Fruit fly (Drosophila melanogaster): ENCODE measurements around the gene CG3823.

Gene CG3823

dm6 chrX:6339970-6340548 is 36.3 kb downstream of the CG3823 start (continued):
- TF ChIP-seq CG12942 (GFP tag; optimal IDR thresholded peaks at IDR 0.05) (peak; percentile 10), CG16813 (GFP tag; IDR thresholded peaks at IDR 0.05; ENCODE audit: partially characterized antibody) (no peak), CG8388 (GFP tag; optimal IDR thresholded peaks at IDR 0.05) (peak; percentile 48), klu (GFP tag; IDR thresholded peaks at IDR 0.05) (peak; percentile 50), Hr3 (GFP tag; optimal IDR thresholded peaks at IDR 0.05) (no peak), ham (GFP tag; IDR thresholded peaks at IDR 0.05) (peak; percentile 58; the same call in 1 of the 2 replicates), vfl (GFP tag; optimal IDR thresholded peaks at IDR 0.05) (peak; percentile 12), NC2α (GFP tag; optimal IDR thresholded peaks at IDR 0.05) (no peak), CG3847 (GFP tag; IDR thresholded peaks at IDR 0.05) (peak; percentile 45), CG10267 (tag; optimal IDR thresholded peaks at IDR 0.05) (peak; percentile 4), Gug (GFP tag; IDR thresholded peaks at IDR 0.05) (0 out of 4 replicates have a peak, but pooled peaks have one; percentile 17), CG17359 (tag; optimal IDR thresholded peaks at IDR 0.05) (peak; percentile 78), CG6683 (GFP tag; optimal IDR thresholded peaks at IDR 0.05) (peak; percentile 10), Hr78 (GFP tag; optimal IDR thresholded peaks at IDR 0.05) (peak in 1 of 2 experiments; percentile 54), CoRest (tag; optimal IDR thresholded peaks at IDR 0.05) (peak; percentile 22), insv (GFP tag; optimal IDR thresholded peaks at IDR 0.05) (no peak), Bteb2 (GFP tag; optimal IDR thresholded peaks at IDR 0.05) (peak; percentile 6), CG1603 (tag; optimal IDR thresholded peaks at IDR 0.05) (peak; percentile 68), CG14441 (GFP tag; IDR thresholded peaks at IDR 0.05) (peak; percentile 62), CG16815 (GFP tag; optimal IDR thresholded peaks at IDR 0.05) (no peak), slou (GFP tag; optimal IDR thresholded peaks at IDR 0.05) (no peak), CG31388 (GFP tag; optimal IDR thresholded peaks at IDR 0.05) (no peak), CG11695 (GFP tag; IDR thresholded peaks at IDR 0.05) (peak; percentile 67; the same call in 2 of the 3 replicates), Ada2b (GFP tag; IDR thresholded peaks at IDR 0.05) (peak; percentile 56), crc (GFP tag; optimal IDR thresholded peaks at IDR 0.05) (no peak), CG9797 (GFP tag; optimal IDR thresholded peaks at IDR 0.05) (no peak), pita (GFP tag; optimal IDR thresholded peaks at IDR 0.05) (no peak), HmgZ (tag; optimal IDR thresholded peaks at IDR 0.05) (peak; percentile 25), Med (GFP tag) (peak; percentile 90), inv (GFP tag; IDR thresholded peaks at IDR 0.05; ENCODE audit: partially characterized antibody) (no peak), CG7987 (GFP tag; optimal IDR thresholded peaks at IDR 0.05) (no peak), CG43689 (GFP tag; IDR thresholded peaks at IDR 0.05) (no peak), repo (GFP tag; optimal IDR thresholded peaks at IDR 0.05) (no peak), CG11696 (GFP tag; IDR thresholded peaks at IDR 0.05) (0 out of 2 replicates have a peak, but pooled peaks have one; percentile 29), fd96Cb (tag; optimal IDR thresholded peaks at IDR 0.05) (peak; percentile 56), rib (GFP tag; IDR thresholded peaks at IDR 0.05) (peak; percentile 25; the same call in 1 of the 2 replicates), ewg (GFP tag; optimal IDR thresholded peaks at IDR 0.05) (peak; percentile 27), CG11398 (GFP tag; optimal IDR thresholded peaks at IDR 0.05) (peak; percentile 5), gsb-n (tag; optimal IDR thresholded peaks at IDR 0.05) (peak; percentile 56), CG18262 (tag; optimal IDR thresholded peaks at IDR 0.05) (peak; percentile 35), pan (optimal IDR thresholded peaks at IDR 0.05) (no peak), pan (GFP tag; optimal IDR thresholded peaks at IDR 0.05 in 1 of 2, IDR thresholded peaks at IDR 0.05 in 1 of 2) (peak in 1 of 2 experiments; percentile 65), CG7271 (tag; optimal IDR thresholded peaks at IDR 0.05) (no peak), Poxn (GFP tag; IDR thresholded peaks at IDR 0.05) (no peak), lilli (GFP tag; optimal IDR thresholded peaks at IDR 0.05) (peak; percentile 59), Nf-YB (GFP tag; optimal IDR thresholded peaks at IDR 0.05) (no peak), CG9932 (GFP tag; IDR thresholded peaks at IDR 0.05) (peak; percentile 64), Hmr (GFP tag; optimal IDR thresholded peaks at IDR 0.05) (peak; percentile 13), mam (GFP tag; optimal IDR thresholded peaks at IDR 0.05) (peak; percentile 14), Ravus (GFP tag; IDR thresholded peaks at IDR 0.05) (no peak; the same call in 1 of the 2 replicates)

Measured in whole organism, embryonic.